Fruit fly (Drosophila melanogaster) whole organism, embryonic: ENCODE data around the gene slmb.
A peak's percentile ranks its signal among the peaks of the same experiment; 100 is the strongest.

Experiments
- ATbp ChIP-seq: fragments of 200-800 bp; sonication (Bioruptor generic); optimal IDR thresholded peaks from 2 replicates; lab custom pipeline; 2017; ENCODE audit warnings: missing biosample characterization, mild to moderate bottlenecking, missing genetic modification characterization, missing genetic modification reagents
- Asciz ChIP-seq: fragments of 200-800 bp; sonication (Bioruptor generic); optimal IDR thresholded peaks from 2 replicates; lab custom pipeline; 2017; ENCODE audit warnings: missing biosample characterization, mild to moderate bottlenecking, missing genetic modification characterization, missing genetic modification reagents
- CG12071 ChIP-seq: fragments of 200-800 bp; sonication (Bioruptor generic); optimal IDR thresholded peaks from 3 replicates; lab custom pipeline; 2018; ENCODE audit warnings: missing biosample characterization, mild to moderate bottlenecking, missing genetic modification characterization
- CG12391 ChIP-seq: fragments of 200-800 bp; sonication (Bioruptor generic); optimal IDR thresholded peaks from 3 replicates; lab custom pipeline; 2018; ENCODE audit warnings: missing biosample characterization, mild to moderate bottlenecking, missing genetic modification characterization, moderate library complexity
- CG12942 ChIP-seq: fragments of 200-800 bp; sonication (Bioruptor generic); optimal IDR thresholded peaks from 3 replicates; lab custom pipeline; 2016; ENCODE audit warnings: missing biosample characterization, missing genetic modification characterization
- CG14441 ChIP-seq: fragments of 200-800 bp; sonication (Bioruptor generic); IDR thresholded peaks from 2 replicates; pipeline ENCODE4 v1.3.6; 2022; ENCODE audit warnings: missing biosample characterization, missing genetic modification characterization
- CG17186 ChIP-seq: fragments of 200-800 bp; sonication (Bioruptor generic); optimal IDR thresholded peaks from 3 replicates; lab custom pipeline; 2017; ENCODE audit warnings: missing biosample characterization, missing genetic modification reagents, missing genetic modification characterization
- CG18011 ChIP-seq: fragments of 200-800 bp; sonication (Bioruptor generic); optimal IDR thresholded peaks from 2 replicates; lab custom pipeline; 2017; ENCODE audit warnings: missing biosample characterization, missing genetic modification characterization, mild to moderate bottlenecking, moderate library complexity, missing genotype
- CG34422 ChIP-seq: fragments of 200-800 bp; sonication (Bioruptor generic); IDR thresholded peaks from 3 replicates; pipeline ENCODE4 v1.3.6; 2022; ENCODE audit warnings: missing biosample characterization, missing genetic modification characterization
- CG4424 ChIP-seq: fragments of 200-800 bp; sonication (Bioruptor generic); optimal IDR thresholded peaks from 3 replicates; lab custom pipeline; 2016; ENCODE audit warnings: missing biosample characterization, missing genetic modification characterization
- CG5180 ChIP-seq: fragments of 200-800 bp; sonication (Bioruptor generic); optimal IDR thresholded peaks from 3 replicates; lab custom pipeline; 2017; ENCODE audit warnings: missing biosample characterization, missing genetic modification characterization, mild to moderate bottlenecking, moderate library complexity, missing genetic modification reagents
- CG6175 ChIP-seq: fragments of 200-800 bp; sonication (Bioruptor generic); IDR thresholded peaks from 3 replicates; pipeline ENCODE4 v1.3.6; 2022; ENCODE audit warnings: missing biosample characterization, missing genetic modification characterization
- CG6683 ChIP-seq: fragments of 200-800 bp; sonication (Bioruptor generic); optimal IDR thresholded peaks from 2 replicates; lab custom pipeline; 2017; ENCODE audit warnings: missing biosample characterization, mild to moderate bottlenecking, missing genetic modification characterization, missing genetic modification reagents
- CG7372 ChIP-seq: fragments of 200-800 bp; sonication (Bioruptor generic); IDR thresholded peaks from 2 replicates; pipeline ENCODE4 v1.3.6; 2022; ENCODE audit warnings: missing biosample characterization, missing genetic modification characterization
- CG7839 ChIP-seq: fragments of 200-800 bp; sonication (Bioruptor generic); optimal IDR thresholded peaks from 3 replicates; lab custom pipeline; 2018; ENCODE audit warnings: missing biosample characterization, mild to moderate bottlenecking, missing genetic modification characterization, moderate library complexity
- CG9797 ChIP-seq: fragments of 200-800 bp; sonication (Bioruptor generic); optimal IDR thresholded peaks from 3 replicates; lab custom pipeline; 2018; ENCODE audit warnings: missing biosample characterization, mild to moderate bottlenecking, missing genetic modification characterization
- CG9876 ChIP-seq: fragments of 200-800 bp; sonication (Bioruptor generic); optimal IDR thresholded peaks from 2 replicates; lab custom pipeline; 2016; ENCODE audit warnings: missing biosample characterization, missing genetic modification characterization
- CG9932 ChIP-seq: fragments of 200-800 bp; sonication (Bioruptor generic); IDR thresholded peaks from 2 replicates; pipeline ENCODE4 v1.3.6; 2022; ENCODE audit warnings: missing biosample characterization, missing genetic modification characterization
- D ChIP-seq, 2 experiments: fragments of 200-800 bp in 1 of 2; fragments of >200 bp in 1 of 2; sonication (Bioruptor generic) in 1 of 2; optimal IDR thresholded peaks; 2 replicates in 1 of 2; 3 replicates in 1 of 2; lab custom pipeline; 2017; ENCODE audit warnings: mild to moderate bottlenecking in 1 of 2, missing biosample characterization in 1 of 2, missing genetic modification characterization in 1 of 2, missing genetic modification reagents in 1 of 2
- D19B ChIP-seq: fragments of 200-800 bp; sonication (Bioruptor generic); optimal IDR thresholded peaks from 2 replicates; lab custom pipeline; 2017; ENCODE audit warnings: missing biosample characterization, mild to moderate bottlenecking, missing genetic modification characterization
- Eip74EF ChIP-seq, 2 experiments: fragments of 200-800 bp in 1 of 2; fragments of >200 bp in 1 of 2; sonication (Bioruptor generic) in 1 of 2; optimal IDR thresholded peaks; 2 replicates each; lab custom pipeline; 2017 to 2019; ENCODE audit warnings: missing biosample characterization in 2 of 2, missing genetic modification characterization in 2 of 2, mild to moderate bottlenecking in 1 of 2, moderate library complexity in 1 of 2
- HLH3B ChIP-seq: fragments of 200-800 bp; sonication (Bioruptor generic); IDR thresholded peaks from 2 replicates; pipeline ENCODE4 v1.3.6; 2022; ENCODE audit warnings: missing biosample characterization, missing genetic modification characterization
- Hey ChIP-seq: fragments of 200-800 bp; sonication (Bioruptor generic); optimal IDR thresholded peaks from 3 replicates; lab custom pipeline; 2018; ENCODE audit warnings: missing biosample characterization, mild to moderate bottlenecking, missing genetic modification characterization
- Max ChIP-seq: fragments of 200-800 bp; sonication (Bioruptor generic); optimal IDR thresholded peaks from 2 replicates; lab custom pipeline; 2016; ENCODE audit warnings: missing biosample characterization, mild to moderate bottlenecking, missing genetic modification characterization
- Meics ChIP-seq: fragments of 200-800 bp; sonication (Bioruptor generic); optimal IDR thresholded peaks from 2 replicates; lab custom pipeline; 2017; ENCODE audit warnings: missing biosample characterization, mild to moderate bottlenecking, missing genetic modification characterization
- Mes4 ChIP-seq: fragments of 200-800 bp; sonication (Bioruptor generic); optimal IDR thresholded peaks from 2 replicates; lab custom pipeline; 2016; ENCODE audit warnings: missing biosample characterization, missing genetic modification characterization
- Nf-YC ChIP-seq: fragments of 200-800 bp; optimal IDR thresholded peaks from 3 replicates; lab custom pipeline; 2019; ENCODE audit warnings: missing biosample characterization, mild to moderate bottlenecking, missing genetic modification characterization, moderate library complexity
- Oaz ChIP-seq: fragments of 200-800 bp; sonication (Bioruptor generic); IDR thresholded peaks from 2 replicates; pipeline ENCODE4 v1.3.6; 2022; ENCODE audit warnings: missing biosample characterization, missing genetic modification characterization
- Poxn ChIP-seq: fragments of 200-800 bp; sonication (Bioruptor generic); IDR thresholded peaks from 2 replicates; pipeline ENCODE4 v1.3.6; 2022; ENCODE audit warnings: missing biosample characterization, missing genetic modification characterization
- Rfx ChIP-seq: fragments of 200-800 bp; sonication (Bioruptor generic); IDR thresholded peaks from 2 replicates; pipeline ENCODE4 v1.3.6; 2022; ENCODE audit warnings: missing biosample characterization, missing genetic modification characterization
- Usf ChIP-seq: fragments of 200-800 bp; sonication (Bioruptor generic); optimal IDR thresholded peaks from 2 replicates; lab custom pipeline; 2017; ENCODE audit warnings: missing genotype, missing biosample characterization, missing genetic modification characterization
- Xrp1 ChIP-seq: fragments of 200-800 bp; sonication (Bioruptor generic); IDR thresholded peaks from 2 replicates; pipeline ENCODE4 v1.3.6; 2022; ENCODE audit warnings: missing biosample characterization, missing genetic modification characterization
- gfzf ChIP-seq: fragments of 200-800 bp; sonication (Bioruptor generic); optimal IDR thresholded peaks from 2 replicates; lab custom pipeline; 2016; ENCODE audit warnings: missing biosample characterization, mild to moderate bottlenecking, missing genetic modification characterization, moderate library complexity
- gro ChIP-seq: fragments of 200-800 bp; sonication (Bioruptor generic); optimal IDR thresholded peaks from 2 replicates; lab custom pipeline; 2016; ENCODE audit warnings: missing biosample characterization, missing genetic modification characterization
- kni ChIP-seq: fragments of 200-800 bp; sonication (Bioruptor generic); optimal IDR thresholded peaks from 3 replicates; lab custom pipeline; 2017; ENCODE audit warnings: mild to moderate bottlenecking, missing biosample characterization, missing genetic modification reagents, missing genetic modification characterization
- nau ChIP-seq: fragments of 200-800 bp; sonication (Bioruptor generic); optimal IDR thresholded peaks from 3 replicates; lab custom pipeline; 2017; ENCODE audit warnings: missing biosample characterization, mild to moderate bottlenecking, missing genetic modification characterization, missing genetic modification reagents
- org-1 ChIP-seq: fragments of 200-800 bp; sonication (Bioruptor generic); optimal IDR thresholded peaks from 2 replicates; lab custom pipeline; 2017; ENCODE audit warnings: missing biosample characterization, missing genetic modification characterization
- pb ChIP-seq: fragments of 200-800 bp; sonication (Bioruptor generic); optimal IDR thresholded peaks from 3 replicates; lab custom pipeline; 2016; ENCODE audit warnings: missing biosample characterization, missing genetic modification characterization
- phol ChIP-seq: fragments of 200-800 bp; sonication (Bioruptor generic); optimal IDR thresholded peaks from 3 replicates; lab custom pipeline; 2018; ENCODE audit warnings: missing biosample characterization, mild to moderate bottlenecking, missing genetic modification characterization, moderate library complexity
- pita ChIP-seq: fragments of 200-800 bp; sonication (Bioruptor generic); optimal IDR thresholded peaks from 2 replicates; lab custom pipeline; 2017; ENCODE audit warnings: missing biosample characterization, mild to moderate bottlenecking, missing genetic modification characterization
- sd ChIP-seq: fragments of 200-800 bp; sonication (Bioruptor generic); optimal IDR thresholded peaks from 3 replicates; lab custom pipeline; 2018; ENCODE audit warnings: missing biosample characterization, mild to moderate bottlenecking, missing genetic modification characterization, moderate library complexity
- slbo ChIP-seq: fragments of 200-800 bp; sonication (Bioruptor generic); IDR thresholded peaks from 2 replicates; pipeline ENCODE4 v1.3.6; 2022; ENCODE audit warnings: missing biosample characterization, missing genetic modification characterization
- slp2 ChIP-seq: fragments of 200-800 bp; sonication (Bioruptor generic); optimal IDR thresholded peaks from 2 replicates; lab custom pipeline; 2016; ENCODE audit warnings: missing biosample characterization, missing genetic modification characterization
- ssp ChIP-seq: fragments of 200-800 bp; sonication (Bioruptor generic); IDR thresholded peaks from 2 replicates; pipeline ENCODE4 v1.3.6; 2022; ENCODE audit warnings: missing biosample characterization, missing genetic modification characterization
- stwl ChIP-seq: fragments of 200-800 bp; sonication (Bioruptor generic); optimal IDR thresholded peaks from 3 replicates; lab custom pipeline; 2018; ENCODE audit warnings: missing biosample characterization, mild to moderate bottlenecking, missing genetic modification characterization, moderate library complexity
- sug ChIP-seq: fragments of 200-800 bp; optimal IDR thresholded peaks from 2 replicates; lab custom pipeline; 2019; ENCODE audit warnings: missing biosample characterization, mild to moderate bottlenecking, missing genetic modification characterization, moderate library complexity
- tna ChIP-seq: fragments of 200-800 bp; sonication (Bioruptor generic); IDR thresholded peaks from 2 replicates; pipeline ENCODE4 v1.3.6; 2022; ENCODE audit warnings: missing biosample characterization, missing genetic modification characterization; ENCODE audit not compliant: partially characterized antibody
- usp ChIP-seq: fragments of >200 bp; optimal IDR thresholded peaks from 2 replicates; lab custom pipeline; 2017; ENCODE audit warnings: missing biosample characterization, missing genetic modification characterization
- wek ChIP-seq: fragments of 200-800 bp; sonication (Bioruptor generic); optimal IDR thresholded peaks from 3 replicates; lab custom pipeline; 2018; ENCODE audit warnings: missing biosample characterization, mild to moderate bottlenecking, missing genetic modification characterization, moderate library complexity
- wor ChIP-seq: fragments of 200-800 bp; sonication (Bioruptor generic); IDR thresholded peaks from 2 replicates; pipeline ENCODE4 v1.3.6; 2022; ENCODE audit warnings: missing biosample characterization, missing genetic modification characterization

Gene slmb

DNA sequence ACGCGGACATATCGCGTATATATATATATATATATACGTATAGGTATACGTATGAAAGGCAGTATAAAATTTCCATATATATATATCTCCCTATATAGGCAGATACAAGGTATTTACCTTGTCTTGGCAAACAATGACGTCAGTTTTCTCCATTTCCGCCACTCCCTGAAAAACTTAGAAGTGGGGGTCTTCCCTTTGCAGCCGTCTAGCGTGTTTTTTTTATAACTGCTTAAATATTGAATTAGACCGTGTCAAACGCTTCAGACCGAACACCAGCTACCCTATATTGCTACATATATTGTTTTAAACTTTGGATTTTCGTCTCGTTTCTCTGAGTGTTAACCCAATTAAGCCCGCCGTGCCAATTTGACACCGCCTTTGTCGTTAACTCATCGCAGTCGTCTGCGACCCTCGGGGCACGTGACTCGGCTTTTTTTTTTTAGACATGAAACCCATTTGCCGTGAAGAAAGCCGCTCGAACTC, 49.4 kb upstream of the slmb start (continued):
- TF ChIP-seq slp2 (GFP tag; lab: Kevin White, UChicago) (no peak), CG34422 (GFP tag; lab: Robert Waterston, UW) (no peak), pb (no peak), pita (GFP tag; lab: Kevin White, UChicago) (no peak), D19B (GFP tag; lab: Kevin White, UChicago) (peak; percentile 69), CG18011 (GFP tag; lab: Kevin White, UChicago) (peak; percentile 8), Oaz (GFP tag; lab: Robert Waterston, UW) (no peak), CG5180 (GFP tag; lab: Kevin White, UChicago) (peak; percentile 13), CG12391 (tag; lab: Kevin White, UChicago) (no peak), stwl (tag; lab: Kevin White, UChicago) (no peak), kni (peak; percentile 55), CG4424 (GFP tag; lab: Kevin White, UChicago) (peak; percentile 5), wor (GFP tag; lab: Robert Waterston, UW) (no peak), sug (tag; lab: Kevin White, UChicago) (no peak), org-1 (no peak), CG7372 (GFP tag; lab: Robert Waterston, UW) (no peak), CG7839 (peak; percentile 21), D (optimal IDR thresholded peaks at IDR 0.05; lab: Kevin White, UChicago) (no peak), D (GFP tag; optimal IDR thresholded peaks at IDR 0.05; lab: Kevin White, UChicago) (peak; percentile 17), phol (tag; lab: Kevin White, UChicago) (no peak), CG6175 (GFP tag; lab: Robert Waterston, UW) (no peak), CG17186 (GFP tag; lab: Kevin White, UChicago) (no peak), Hey (no peak), CG9876 (GFP tag; lab: Kevin White, UChicago) (no peak), CG9797 (GFP tag; lab: Kevin White, UChicago) (no peak), CG12942 (GFP tag; lab: Kevin White, UChicago) (no peak), Mes4 (GFP tag; lab: Kevin White, UChicago) (no peak), Usf (GFP tag; lab: Kevin White, UChicago) (no peak), tna (GFP tag; lab: Robert Waterston, UW) (no peak), wek (peak; percentile 31), Eip74EF (GFP tag; optimal IDR thresholded peaks at IDR 0.05; lab: Kevin White, UChicago) (peak in 1 of 2 experiments; percentile 16), CG9932 (GFP tag; lab: Robert Waterston, UW) (peak; percentile 43; the same call in 1 of the 2 replicates), usp (GFP tag; lab: Kevin White, UChicago) (no peak), CG6683 (GFP tag; lab: Kevin White, UChicago) (peak; percentile 44), nau (GFP tag; lab: Kevin White, UChicago) (peak; percentile 5), CG12071 (GFP tag; lab: Kevin White, UChicago) (peak; percentile 57), CG14441 (peak; percentile 62), Asciz (GFP tag; lab: Kevin White, UChicago) (peak; percentile 52), Meics (peak; percentile 50), HLH3B (GFP tag; lab: Robert Waterston, UW) (peak; percentile 55; the same call in 1 of the 2 replicates), Xrp1 (GFP tag; lab: Robert Waterston, UW) (0 out of 2 replicates have a peak, but pooled peaks have one; percentile 6), Nf-YC (tag; lab: Kevin White, UChicago) (no peak), sd (peak; percentile 17), ssp (GFP tag; lab: Robert Waterston, UW) (no peak), Poxn (GFP tag; lab: Robert Waterston, UW) (no peak), ATbp (peak; percentile 35), slbo (GFP tag; lab: Robert Waterston, UW) (peak; percentile 25), Rfx (GFP tag; lab: Robert Waterston, UW) (peak; percentile 60), Max (GFP tag; lab: Kevin White, UChicago) (no peak), gfzf (GFP tag; lab: Kevin White, UChicago) (no peak), gro (GFP tag; lab: Kevin White, UChicago) (no peak)
